Fruit fly (Drosophila melanogaster): Measurements from ENCODE around the gene CG2972.

dm6 chrX:10043873-10044272 is 39.1 kb upstream of the CG2972 start:
- no peak for TF ChIP-seq pad (GFP tag; optimal IDR thresholded peaks at IDR 0.05)
- no peak for TF ChIP-seq toe (GFP tag; optimal IDR thresholded peaks at IDR 0.05)
- TF ChIP-seq bab1 (GFP tag; optimal IDR thresholded peaks at IDR 0.05): no peak
- no peak for TF ChIP-seq CG5204 (GFP tag; optimal IDR thresholded peaks at IDR 0.05)
- TF ChIP-seq Crg-1 (GFP tag; optimal IDR thresholded peaks at IDR 0.05): no peak
- no peak for TF ChIP-seq cic (GFP tag; optimal IDR thresholded peaks at IDR 0.05)
- TF ChIP-seq cnc (optimal IDR thresholded peaks at IDR 0.05): no peak
- TF ChIP-seq kay (GFP tag; ENCODE audit: borderline replicate concordance): no peak
- no peak for TF ChIP-seq CG1620 (GFP tag; optimal IDR thresholded peaks at IDR 0.05)
- TF ChIP-seq tj (GFP tag; optimal IDR thresholded peaks at IDR 0.05): no peak
- TF ChIP-seq CG12768 (GFP tag; optimal IDR thresholded peaks at IDR 0.05): no peak
